Worm (Caenorhabditis elegans) whole organism, late embryonic: ENCODE measurements around the gene W01A11.1.

Source experiments
- T23F11.4 ChIP-seq: fragments of 200-800 bp; sonication (Bioruptor generic); optimal IDR thresholded peaks from 2 replicates; lab custom pipeline; 2018; ENCODE audit warnings: mild to moderate bottlenecking, missing genetic modification characterization, missing compliant biosample characterization
- ahr-1 ChIP-seq: sonication (generic microtip); optimal IDR thresholded peaks from 2 replicates; lab custom pipeline; 2016; ENCODE audit warnings: missing genetic modification characterization, missing compliant biosample characterization
- gmeb-2 ChIP-seq: sonication (generic microtip); optimal IDR thresholded peaks from 2 replicates; lab custom pipeline; 2016; ENCODE audit warnings: missing genetic modification characterization, inconsistent platforms, missing compliant biosample characterization
- hlh-6 ChIP-seq: sonication (generic microtip); optimal IDR thresholded peaks from 2 replicates; lab custom pipeline; 2016; ENCODE audit warnings: missing genotype, missing genetic modification characterization, missing compliant biosample characterization
- hlh-8 ChIP-seq: sonication (generic microtip); optimal IDR thresholded peaks from 2 replicates; lab custom pipeline; 2016; ENCODE audit warnings: missing genotype, missing genetic modification characterization, missing compliant biosample characterization

ce11 chrV:6538323-6538722 lies 39.3 kb downstream of the W01A11.1 start:
- TF ChIP-seq hlh-6 (tag; lab: Kevin White, UChicago) = peak; percentile 3
- TF ChIP-seq hlh-8 (tag; lab: Kevin White, UChicago) = no peak
- TF ChIP-seq T23F11.4 (GFP tag; lab: Kevin White, UChicago) = no peak
- no peak for TF ChIP-seq gmeb-2
- TF ChIP-seq ahr-1 = no peak
